Worm (Caenorhabditis elegans) whole organism, mixed stage, embryonic: ENCODE measurements around the gene W07G4.7.

ENCODE experiments used
- elt-3 ChIP-seq: fragments of 150-350 bp; optimal IDR thresholded peaks from 2 replicates; lab custom pipeline; 2014; ENCODE audit warnings: missing biosample characterization, missing genetic modification characterization
- mep-1 ChIP-seq: fragments of 150-350 bp; optimal IDR thresholded peaks from 2 replicates; lab custom pipeline; 2017; ENCODE audit warnings: missing biosample characterization, missing genetic modification reagents, missing genetic modification characterization, inconsistent platforms
- nhr-12 ChIP-seq: fragments of 150-350 bp; optimal IDR thresholded peaks from 2 replicates; lab custom pipeline; 2014; ENCODE audit warnings: missing biosample characterization, missing genetic modification characterization
- nhr-237 ChIP-seq: fragments of 150-350 bp; optimal IDR thresholded peaks from 2 replicates; lab custom pipeline; 2014; ENCODE audit warnings: missing biosample characterization, missing genetic modification characterization
- unc-120 ChIP-seq: sonication (generic microtip); optimal IDR thresholded peaks from 2 replicates; lab custom pipeline; 2017; ENCODE audit warnings: missing genetic modification characterization, missing compliant biosample characterization; ENCODE audit not compliant: poor library complexity, severe bottlenecking

ce11 chrV:13045017-13045416 is 10.5 kb upstream of the W07G4.7 start:
- no peak for TF ChIP-seq elt-3
- TF ChIP-seq unc-120 (tag; lab: Kevin White, UChicago) = no peak
- TF ChIP-seq nhr-12 (tag; lab: Kevin White, UChicago) = no peak
- TF ChIP-seq nhr-237 = no peak
- no peak for TF ChIP-seq mep-1 (tag; lab: Kevin White, UChicago)
